Worm (Caenorhabditis elegans): Measurements from ENCODE around the gene ebp-2.

DNA sequence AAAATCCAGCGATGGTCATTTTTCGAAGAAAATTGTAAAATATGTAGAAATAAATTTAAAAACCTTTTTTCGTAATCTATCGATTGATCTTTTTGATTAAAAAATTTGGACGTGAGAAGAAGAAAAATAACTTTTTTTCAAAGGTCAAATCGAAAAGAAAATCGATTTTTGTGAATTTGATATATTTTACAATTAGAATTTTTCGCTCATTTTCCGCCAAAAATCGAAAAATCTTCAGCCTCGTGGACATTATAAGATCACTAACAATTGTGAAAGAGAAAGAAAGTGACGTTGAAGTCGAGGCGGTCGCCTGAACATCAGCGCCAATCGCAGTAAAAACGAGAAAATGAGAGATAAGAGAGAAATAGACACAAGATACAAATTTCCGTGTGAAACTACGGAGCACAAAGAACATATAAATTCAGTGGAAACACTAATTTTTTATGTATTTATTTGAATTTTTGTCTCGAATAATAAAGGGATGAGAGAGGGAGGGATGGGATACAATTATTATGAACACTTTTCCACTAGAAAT, 27.1 kb downstream of the ebp-2 start, which contains the start of gene cisd-1:
- TF ChIP-seq ama-1 (optimal IDR thresholded peaks at IDR 0.05) (no peak), scrt-1 (GFP tag; IDR thresholded peaks at IDR 0.05) (no peak), flt-1 (GFP tag; IDR thresholded peaks at IDR 0.05) (no peak), pes-1 (GFP tag; IDR thresholded peaks at IDR 0.05) (no peak), F13C5.2 (tag; optimal IDR thresholded peaks at IDR 0.05) (no peak), sea-1 (GFP tag; conservative IDR thresholded peaks at IDR 0.05) (no peak), ets-7 (tag; optimal IDR thresholded peaks at IDR 0.05) (no peak), hmbx-1 (tag; optimal IDR thresholded peaks at IDR 0.05) (no peak), ceh-36 (tag; optimal IDR thresholded peaks at IDR 0.05) (no peak), B0310.2 (tag; optimal IDR thresholded peaks at IDR 0.05) (no peak)

Data from whole organism, early embryonic.